Worm (Caenorhabditis elegans): Measurements from ENCODE around the gene K09F6.6.
"Not testable (repeated sequence)": the region's sequence is repeated elsewhere in the genome, so short reads cannot be mapped to it uniquely, and the experiment has no call there.

The K09F6.6 gene

DNA sequence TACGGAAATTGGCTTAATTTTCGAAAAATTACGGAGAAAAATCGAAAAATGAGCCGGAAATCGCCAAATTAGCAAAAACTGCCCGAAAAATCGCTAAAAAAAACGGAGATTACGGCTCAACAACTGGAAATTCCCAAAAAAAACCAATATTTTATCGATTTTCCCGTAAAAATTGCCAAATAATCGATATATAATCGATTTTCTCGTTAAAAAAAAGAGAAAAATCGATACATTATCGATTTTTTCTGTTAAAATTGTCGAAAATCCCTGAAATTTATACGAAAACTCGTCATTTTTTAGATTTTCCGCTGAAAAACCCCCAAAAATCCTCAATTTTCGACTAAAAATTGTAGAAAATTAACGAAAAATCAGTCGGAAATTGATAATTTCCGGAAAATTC lies 42.8 kb downstream of the K09F6.6 start:
- TF ChIP-seq ceh-28 (tag; optimal IDR thresholded peaks at IDR 0.05) (peak; percentile 75), nhr-23 (tag; optimal IDR thresholded peaks at IDR 0.05) (no peak)

DNA sequence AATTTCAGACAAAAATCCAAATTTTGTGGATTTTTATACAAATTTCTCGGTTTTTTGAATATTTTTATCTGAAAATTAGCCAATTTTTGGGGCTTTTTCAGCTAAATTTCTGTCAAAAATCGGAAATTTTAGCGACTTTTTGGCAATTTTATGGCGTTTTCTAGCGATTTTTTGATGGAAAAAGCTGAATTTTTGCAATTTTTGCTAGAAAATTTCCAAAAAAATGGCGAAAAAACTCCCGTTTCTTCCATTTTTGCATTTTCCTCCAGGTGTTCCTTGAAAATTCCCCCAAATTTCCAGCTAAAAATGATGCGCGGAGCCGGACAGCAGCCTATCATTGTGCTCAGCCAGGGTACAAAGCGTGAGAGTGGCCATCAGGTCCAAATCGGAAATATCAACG lies 45.9 kb downstream of the K09F6.6 start, which contains the start of gene cct-3:
TSS of gene cct-3 (plus strand) at position 301 of the 400 bp plus-strand sequence.
- TF ChIP-seq pha-4 (tag; optimal IDR thresholded peaks at IDR 0.05) (no peak), elt-1 (tag; optimal IDR thresholded peaks at IDR 0.05) (no peak), nhr-11 (tag; optimal IDR thresholded peaks at IDR 0.05) (no peak), ZK546.5 (tag; optimal IDR thresholded peaks at IDR 0.05) (no peak), ama-1 (optimal IDR thresholded peaks at IDR 0.05) (no peak), mdl-1 (tag; optimal IDR thresholded peaks at IDR 0.05) (no peak), fkh-10 (GFP tag; optimal IDR thresholded peaks at IDR 0.05) (no peak), nhr-43 (tag; optimal IDR thresholded peaks at IDR 0.05; ENCODE audit: poor library complexity, severe bottlenecking) (no peak), elt-3 (tag; optimal IDR thresholded peaks at IDR 0.05) (no peak), nhr-12 (tag; optimal IDR thresholded peaks at IDR 0.05) (no peak), daf-12 (tag; optimal IDR thresholded peaks at IDR 0.05) (no peak), nhr-67 (tag; optimal IDR thresholded peaks at IDR 0.05) (no peak), unc-62 (GFP tag; optimal IDR thresholded peaks at IDR 0.05) (no peak)

DNA sequence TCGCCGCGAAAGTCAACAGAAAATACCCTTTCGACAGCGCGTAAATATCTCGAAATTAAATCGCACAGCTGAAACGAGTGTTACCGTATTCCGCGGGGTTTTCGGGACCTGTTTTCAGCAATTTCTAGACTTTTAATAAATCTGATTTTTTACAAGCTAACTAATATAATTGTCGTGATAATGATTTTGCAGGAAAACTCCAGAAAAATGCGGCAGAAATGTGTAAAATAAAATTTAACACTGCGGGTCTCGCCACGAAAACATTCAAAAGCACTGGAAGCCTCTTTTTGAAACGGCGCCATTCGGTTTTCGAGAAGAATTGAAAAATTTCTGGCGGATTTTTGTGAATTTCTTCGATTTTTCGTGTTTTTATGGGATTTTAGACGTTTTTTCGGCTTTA lies 46.7 kb downstream of the K09F6.6 start, which contains the start of gene F54A3.6:
TSS of gene F54A3.6 (minus strand) at position 42 of the 400 bp plus-strand sequence.
- not testable (repeated sequence) for TF ChIP-seq egl-5, ZK546.5, zag-1 (tag; optimal IDR thresholded peaks at IDR 0.05)

DNA sequence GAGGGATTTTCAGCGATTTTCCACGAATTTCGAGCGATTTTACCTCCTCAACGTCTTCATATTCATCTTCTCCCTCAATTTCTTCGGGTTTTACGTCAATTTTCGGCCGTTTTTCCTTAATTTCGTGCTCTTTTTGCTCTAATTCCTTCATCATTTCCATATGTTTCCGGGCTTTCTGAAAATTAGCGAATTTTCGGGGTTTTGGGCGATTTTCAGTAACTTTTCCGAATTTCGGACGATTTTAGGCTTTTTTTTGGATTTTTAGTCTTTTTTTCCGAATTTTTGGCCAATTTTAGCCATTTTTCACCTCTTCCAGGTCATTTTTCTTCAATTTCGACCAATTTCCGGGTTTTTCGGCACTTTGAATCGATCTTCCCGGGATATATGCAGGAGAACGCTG lies 48.7 kb downstream of the K09F6.6 start:
- TF ChIP-seq R02D3.7 (tag; optimal IDR thresholded peaks at IDR 0.05), result no peak
- TF ChIP-seq pha-4 (tag; optimal IDR thresholded peaks at IDR 0.05), result no peak
- TF ChIP-seq fos-1 (tag; optimal IDR thresholded peaks at IDR 0.05), result no peak
- TF ChIP-seq ztf-4 (tag; optimal IDR thresholded peaks at IDR 0.05), result no peak
- TF ChIP-seq skn-1 (tag; optimal IDR thresholded peaks at IDR 0.05), result no peak
